Worm (Caenorhabditis elegans) whole organism, young adult: Measurements from ENCODE around the gene ubc-19.
A peak's percentile ranks its signal among the peaks of the same experiment; 100 is the strongest.

ENCODE experiments used
- K12H6.12 ChIP-seq: fragments of 200-800 bp; sonication (Bioruptor generic); optimal IDR thresholded peaks from 2 replicates; lab custom pipeline; 2018; ENCODE audit warnings: mild to moderate bottlenecking, missing genetic modification characterization, missing compliant biosample characterization
- cebp-2 ChIP-seq: fragments of 200-800 bp; sonication (Bioruptor generic); IDR thresholded peaks from 2 replicates; pipeline ENCODE4 v1.3.6; 2022; ENCODE audit warnings: missing genetic modification characterization, missing compliant biosample characterization
- ceh-100 ChIP-seq: fragments of 200-800 bp; sonication (Bioruptor generic); IDR thresholded peaks from 2 replicates; pipeline ENCODE4 v1.3.6; 2022; ENCODE audit warnings: missing genetic modification reagents, missing genetic modification characterization, missing compliant biosample characterization
- fkh-3 ChIP-seq: sonication (generic microtip); optimal IDR thresholded peaks from 2 replicates; lab custom pipeline; 2016; ENCODE audit warnings: mild to moderate bottlenecking, missing genetic modification characterization, missing compliant biosample characterization
- nfya-1 ChIP-seq: sonication (generic microtip); optimal IDR thresholded peaks from 2 replicates; lab custom pipeline; 2017; ENCODE audit warnings: antibody characterized with exemption, missing compliant biosample characterization, missing genetic modification characterization, borderline replicate concordance; ENCODE audit not compliant: insufficient read depth
- snpc-4 ChIP-seq, 5 experiments: fragments of 150-350 bp in 1 of 5; sonication (generic microtip) in 4 of 5; optimal IDR thresholded peaks; 2 replicates each; lab custom pipeline; 2014 to 2018; ENCODE audit warnings: missing genetic modification characterization in 5 of 5, missing biosample characterization in 3 of 5, antibody characterized with exemption in 2 of 5, mild to moderate bottlenecking in 2 of 5, missing compliant biosample characterization in 2 of 5, missing genotype in 2 of 5, moderate library complexity in 2 of 5, missing genetic modification reagents in 1 of 5
- unc-130 ChIP-seq: sonication (generic microtip); optimal IDR thresholded peaks from 2 replicates; lab custom pipeline; 2016; ENCODE audit warnings: missing genetic modification reagents, missing genetic modification characterization, missing compliant biosample characterization
- unc-62 ChIP-seq: fragments of 150-350 bp; optimal IDR thresholded peaks from 2 replicates; lab custom pipeline; 2014; ENCODE audit warnings: missing biosample characterization, missing genetic modification reagents, missing genetic modification characterization
- xnd-1 ChIP-seq: sonication (generic microtip); optimal IDR thresholded peaks from 2 replicates; lab custom pipeline; 2016; ENCODE audit warnings: missing genotype, missing genetic modification reagents, missing genetic modification characterization, missing compliant biosample characterization
- zfh-2 ChIP-seq: fragments of 200-800 bp; sonication (Bioruptor generic); conservative IDR thresholded peaks from 2 replicates; pipeline ENCODE4 v1.3.6; 2022; ENCODE audit warnings: missing genetic modification reagents, missing genetic modification characterization, missing compliant biosample characterization

- TF ChIP-seq cebp-2 (GFP tag; lab: Robert Waterston, UW), result no peak
- TF ChIP-seq xnd-1 (tag; lab: Kevin White, UChicago), result no peak
- TF ChIP-seq ceh-100 (GFP tag; lab: Robert Waterston, UW), result no peak
- no peak for TF ChIP-seq unc-62 (GFP tag; lab: Kevin White, UChicago)
- no peak for TF ChIP-seq snpc-4 (GFP tag; optimal IDR thresholded peaks at IDR 0.05; lab: Kevin White, UChicago)
- TF ChIP-seq snpc-4 (tag; optimal IDR thresholded peaks at IDR 0.05; lab: Kevin White, UChicago), result no peak
- no peak for TF ChIP-seq K12H6.12 (tag; lab: Kevin White, UChicago)
- no peak for TF ChIP-seq unc-130 (GFP tag; lab: Kevin White, UChicago)
- TF ChIP-seq nfya-1, result peak; percentile 41
- TF ChIP-seq zfh-2 (GFP tag; lab: Robert Waterston, UW), result no peak
- TF ChIP-seq fkh-3 (tag; lab: Kevin White, UChicago), result no peak
These were observed 21.8 kb upstream of the ubc-19 start for ce11 chrV:18711362-18711761.
